Worm (Caenorhabditis elegans): ENCODE measurements around the gene cox-14.

DNA sequence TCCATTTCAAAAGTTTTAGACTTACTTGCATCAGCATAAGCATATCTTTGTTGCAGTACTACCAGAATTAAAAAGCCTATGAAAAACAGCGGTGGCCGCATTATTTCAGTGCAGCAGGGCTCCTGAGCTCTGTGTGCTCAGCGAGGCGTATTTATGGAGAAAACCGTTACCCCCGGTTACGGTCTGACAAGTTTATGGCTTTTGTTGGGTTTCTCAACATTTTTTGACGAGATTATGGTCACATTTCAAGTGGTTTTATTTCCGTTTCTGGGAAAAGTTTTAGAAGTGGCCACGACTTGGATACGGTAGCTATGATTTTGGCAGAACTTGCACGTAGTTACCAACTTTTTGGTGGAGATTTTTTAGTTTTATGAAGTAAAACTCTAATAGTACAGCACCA is 15.2 kb downstream of the cox-14 start, which contains the start of gene paml-1:
- TF ChIP-seq lsy-2 (tag; optimal IDR thresholded peaks at IDR 0.05) (no peak), ztf-11 (tag; optimal IDR thresholded peaks at IDR 0.05) (no peak), nhr-28 (tag; optimal IDR thresholded peaks at IDR 0.05) (no peak), C04F5.9 (tag; optimal IDR thresholded peaks at IDR 0.05) (no peak), aha-1 (tag; optimal IDR thresholded peaks at IDR 0.05) (no peak), ama-1 (optimal IDR thresholded peaks at IDR 0.05) (no peak), C34B4.2 (tag; optimal IDR thresholded peaks at IDR 0.05) (no peak), unc-30 (tag; optimal IDR thresholded peaks at IDR 0.05) (no peak)
